Worm (Caenorhabditis elegans) whole organism, midembryonic: Measurements from ENCODE around the gene ncx-2.

Experiments
- T22C8.4 ChIP-seq: fragments of 200-800 bp; sonication (Bioruptor generic); IDR thresholded peaks from 2 replicates; pipeline ENCODE4 v1.3.6; 2022; ENCODE audit warnings: missing genetic modification characterization, missing compliant biosample characterization
- cog-1 ChIP-seq: sonication (generic microtip); optimal IDR thresholded peaks from 2 replicates; lab custom pipeline; 2016; ENCODE audit warnings: missing genetic modification characterization, missing compliant biosample characterization
- flt-1 ChIP-seq: fragments of 200-800 bp; sonication (Bioruptor generic); IDR thresholded peaks from 2 replicates; pipeline ENCODE4 v1.3.6; 2022; ENCODE audit warnings: missing genetic modification characterization, missing compliant biosample characterization
- klf-2 ChIP-seq: fragments of 200-800 bp; sonication (Bioruptor generic); conservative IDR thresholded peaks from 2 replicates; pipeline ENCODE4 v1.3.6; 2022; ENCODE audit warnings: missing genetic modification reagents, missing genetic modification characterization, missing compliant biosample characterization
- med-1 ChIP-seq: sonication (generic microtip); optimal IDR thresholded peaks from 2 replicates; lab custom pipeline; 2017; ENCODE audit warnings: missing genetic modification characterization, mild to moderate bottlenecking, missing compliant biosample characterization, antibody characterized with exemption, missing genetic modification reagents; ENCODE audit not compliant: insufficient read depth
- ref-1 ChIP-seq: fragments of 200-800 bp; sonication (Bioruptor generic); conservative IDR thresholded peaks from 2 replicates; pipeline ENCODE4 v1.3.6; 2022; ENCODE audit warnings: missing genetic modification reagents, missing genetic modification characterization, missing compliant biosample characterization
- tab-1 ChIP-seq: fragments of 200-800 bp; sonication (Bioruptor generic); IDR thresholded peaks from 2 replicates; pipeline ENCODE4 v1.3.6; 2022; ENCODE audit warnings: missing genetic modification characterization, missing compliant biosample characterization
- ztf-23 ChIP-seq: fragments of 200-800 bp; sonication (Bioruptor generic); IDR thresholded peaks from 2 replicates; pipeline ENCODE4 v1.3.6; 2022; ENCODE audit warnings: missing genetic modification reagents, missing genetic modification characterization, missing compliant biosample characterization
- ztf-29 ChIP-seq: fragments of 200-800 bp; sonication (Bioruptor generic); IDR thresholded peaks from 2 replicates; pipeline ENCODE4 v1.3.6; 2022; ENCODE audit warnings: missing genetic modification reagents, missing genetic modification characterization, missing compliant biosample characterization

The ncx-2 gene

ce11 chrV:5336884-5337283, 33.4 kb downstream of the ncx-2 start, which contains the start of gene srg-29:
TSS of gene srg-29 (plus strand) at chrV:5337184.
- TF ChIP-seq ref-1 (no peak), ztf-23 (GFP tag; lab: Robert Waterston, UW) (no peak), klf-2 (no peak), T22C8.4 (no peak), cog-1 (tag; lab: Kevin White, UChicago) (no peak), ztf-29 (GFP tag; lab: Robert Waterston, UW) (no peak), tab-1 (GFP tag; lab: Robert Waterston, UW) (no peak), flt-1 (GFP tag; lab: Robert Waterston, UW) (no peak), med-1 (no peak)

ce11 chrV:5339497-5339896, 36.0 kb downstream of the ncx-2 start, which contains the start of gene srg-27:
TSS of gene srg-27 (plus strand) at chrV:5339797.
- TF ChIP-seq T22C8.4 (no peak), klf-2 (no peak), flt-1 (GFP tag; lab: Robert Waterston, UW) (no peak), cog-1 (tag; lab: Kevin White, UChicago) (no peak), ref-1 (no peak), ztf-29 (GFP tag; lab: Robert Waterston, UW) (no peak), med-1 (no peak), tab-1 (GFP tag; lab: Robert Waterston, UW) (no peak), ztf-23 (GFP tag; lab: Robert Waterston, UW) (no peak)

- TF ChIP-seq T22C8.4 = no peak
Measured at ce11 chrV:5345419-5345818, 41.9 kb downstream of the ncx-2 start, which contains the start of gene srg-25. TSS of gene srg-25 (minus strand) at chrV:5345519.

ce11 chrV:5349471-5349870, 46.0 kb downstream of the ncx-2 start, which contains the start of gene T09D3.3:
TSS of gene T09D3.3 (minus strand) at chrV:5349571.
- TF ChIP-seq ztf-29 (GFP tag; lab: Robert Waterston, UW) (no peak), tab-1 (GFP tag; lab: Robert Waterston, UW) (no peak), ref-1 (no peak), T22C8.4 (no peak), ztf-23 (GFP tag; lab: Robert Waterston, UW) (no peak)

- no peak for TF ChIP-seq ztf-29 (GFP tag; lab: Robert Waterston, UW)
- TF ChIP-seq flt-1 (GFP tag; lab: Robert Waterston, UW) = no peak
- no peak for TF ChIP-seq tab-1 (GFP tag; lab: Robert Waterston, UW)
- no peak for TF ChIP-seq med-1
- no peak for TF ChIP-seq ztf-23 (GFP tag; lab: Robert Waterston, UW)
- TF ChIP-seq ref-1 = no peak
- no peak for TF ChIP-seq T22C8.4
- no peak for TF ChIP-seq klf-2
Measured at ce11 chrV:5351483-5351882, 48.0 kb downstream of the ncx-2 start, which contains the start of gene srd-9. TSS of gene srd-9 (plus strand) at chrV:5351783.

- TF ChIP-seq ztf-23 (GFP tag; lab: Robert Waterston, UW) (no peak), T22C8.4 (no peak), flt-1 (GFP tag; lab: Robert Waterston, UW) (no peak), tab-1 (GFP tag; lab: Robert Waterston, UW) (no peak), med-1 (no peak), cog-1 (tag; lab: Kevin White, UChicago) (no peak), klf-2 (no peak), ztf-29 (GFP tag; lab: Robert Waterston, UW) (no peak), ref-1 (no peak)
Measured at ce11 chrV:5358772-5359171, 55.3 kb downstream of the ncx-2 start, which contains the start of gene nhr-216. TSS of gene nhr-216 (minus strand) at chrV:5358872.
